Worm (Caenorhabditis elegans): ENCODE data around the gene K01D12.10.

DNA sequence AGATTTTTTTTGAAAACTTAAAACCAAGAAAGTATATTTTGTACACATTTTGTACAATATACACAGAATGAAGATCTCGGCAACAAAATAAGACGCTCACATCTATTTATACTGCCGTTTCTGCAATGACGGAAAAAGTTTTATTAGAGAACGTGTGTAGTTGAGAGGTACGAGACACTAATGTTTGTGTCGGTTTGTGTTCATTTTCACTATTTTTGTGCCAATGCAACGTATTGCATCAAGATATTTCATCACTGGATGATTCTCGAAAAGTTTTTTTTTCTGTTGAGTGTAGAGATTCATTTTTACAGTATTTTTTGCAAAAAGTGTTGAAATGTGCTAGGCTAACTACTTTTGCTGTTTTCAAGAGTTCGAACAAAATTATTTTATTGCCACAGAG is 3.0 kb downstream of the K01D12.10 start:
- no peak for TF ChIP-seq him-1 (tag; optimal IDR thresholded peaks at IDR 0.05)
- no peak for TF ChIP-seq dao-5 (tag; optimal IDR thresholded peaks at IDR 0.05)
- TF ChIP-seq W03F9.2 (tag; optimal IDR thresholded peaks at IDR 0.05): no peak

Measured in whole organism, L4/young adult.